Fruit fly (Drosophila melanogaster): ENCODE data around the gene Wwox.

DNA sequence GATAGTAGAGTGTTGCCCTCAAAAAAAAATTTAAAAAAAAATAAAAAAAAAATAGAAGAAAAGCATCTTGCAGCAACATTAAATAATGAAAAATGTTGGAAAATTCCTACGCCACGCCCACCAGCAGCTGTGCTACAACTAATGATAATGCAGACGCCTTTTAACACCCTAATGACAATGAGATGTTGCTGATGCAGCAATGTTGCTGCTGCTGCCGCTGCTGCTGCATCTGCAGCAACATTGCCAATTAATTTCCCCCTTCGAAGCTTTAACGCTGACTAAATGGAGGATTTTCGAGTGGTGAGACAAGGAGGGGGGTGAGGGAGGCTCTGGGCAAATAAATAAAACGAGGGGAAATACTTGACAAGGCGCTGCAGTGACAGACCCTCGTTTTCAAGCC, 51.7 kb downstream of the Wwox start:
- TF ChIP-seq CG34367 (tag; optimal IDR thresholded peaks at IDR 0.05) (no peak), CG32121 (GFP tag; IDR thresholded peaks at IDR 0.05) (no peak), gl (tag; optimal IDR thresholded peaks at IDR 0.05) (no peak), CG8301 (tag; optimal IDR thresholded peaks at IDR 0.05) (no peak), CG12605 (GFP tag; IDR thresholded peaks at IDR 0.05) (no peak), CG4496 (GFP tag; IDR thresholded peaks at IDR 0.05) (no peak), Pif1B (GFP tag; optimal IDR thresholded peaks at IDR 0.05) (no peak), Pif1A (GFP tag; optimal IDR thresholded peaks at IDR 0.05) (no peak), D1 (tag; optimal IDR thresholded peaks at IDR 0.05) (no peak), CG17806 (tag; optimal IDR thresholded peaks at IDR 0.05) (no peak)
